Worm (Caenorhabditis elegans) whole organism, early embryonic: ENCODE data around the gene C14E2.5.

Experiments used
- F13C5.2 ChIP-seq: sonication (generic microtip); optimal IDR thresholded peaks from 2 replicates; lab custom pipeline; 2017; ENCODE audit warnings: mild to moderate bottlenecking, missing genetic modification characterization, inconsistent platforms, missing compliant biosample characterization
- aly-1 ChIP-seq: sonication (generic microtip); optimal IDR thresholded peaks from 2 replicates; lab custom pipeline; 2016; ENCODE audit warnings: missing genetic modification characterization, missing compliant biosample characterization
- ama-1 ChIP-seq: fragments of 150-350 bp; optimal IDR thresholded peaks from 2 replicates; lab custom pipeline; 2014
- ceh-36 ChIP-seq: sonication (generic microtip); optimal IDR thresholded peaks from 2 replicates; lab custom pipeline; 2016; ENCODE audit warnings: missing genetic modification characterization, inconsistent platforms, missing compliant biosample characterization
- ets-7 ChIP-seq: sonication (generic microtip); optimal IDR thresholded peaks from 2 replicates; lab custom pipeline; 2016; ENCODE audit warnings: missing genotype, missing genetic modification characterization, missing compliant biosample characterization
- flt-1 ChIP-seq: fragments of 200-800 bp; sonication (Bioruptor generic); IDR thresholded peaks from 2 replicates; pipeline ENCODE4 v1.3.6; 2022; ENCODE audit warnings: missing genetic modification characterization, missing compliant biosample characterization
- pes-1 ChIP-seq: fragments of 200-800 bp; sonication (Bioruptor generic); IDR thresholded peaks from 2 replicates; pipeline ENCODE4 v1.3.6; 2022; ENCODE audit warnings: missing genetic modification reagents, missing genetic modification characterization, missing compliant biosample characterization
- sea-1 ChIP-seq: fragments of 200-800 bp; sonication (Bioruptor generic); conservative IDR thresholded peaks from 2 replicates; pipeline ENCODE4 v1.3.6; 2022; ENCODE audit warnings: missing genetic modification characterization, missing compliant biosample characterization
- tbx-37 ChIP-seq: fragments of 200-800 bp; sonication (Bioruptor generic); conservative IDR thresholded peaks from 2 replicates; pipeline ENCODE4 v1.3.6; 2022; ENCODE audit warnings: missing genetic modification reagents, missing genetic modification characterization, missing compliant biosample characterization
- tra-4 ChIP-seq: sonication (generic microtip); optimal IDR thresholded peaks from 2 replicates; lab custom pipeline; 2017; ENCODE audit warnings: missing genetic modification characterization, missing compliant biosample characterization

ce11 chrX:1821235-1821634, 3.9 kb downstream of the C14E2.5 start, which contains the start of gene C14E2.4:
- TF ChIP-seq ama-1 (lab: Kevin White, UChicago) (no peak), tbx-37 (GFP tag; lab: Robert Waterston, UW) (no peak), F13C5.2 (no peak), sea-1 (GFP tag; lab: Robert Waterston, UW) (no peak), tra-4 (tag; lab: Kevin White, UChicago) (no peak), aly-1 (tag; lab: Kevin White, UChicago) (no peak), ets-7 (tag; lab: Kevin White, UChicago) (no peak), ceh-36 (tag; lab: Kevin White, UChicago) (no peak), flt-1 (no peak), pes-1 (GFP tag; lab: Robert Waterston, UW) (no peak)
